Worm (Caenorhabditis elegans): ENCODE results near the gene K10C8.4.

ce11 chrV:12679807-12680206 lies 16.3 kb upstream of the K10C8.4 start, which contains the start of gene frpr-15:
- TF ChIP-seq lsy-2 (tag; optimal IDR thresholded peaks at IDR 0.05) = no peak
- no peak for TF ChIP-seq lin-13 (GFP tag; optimal IDR thresholded peaks at IDR 0.05)
- no peak for TF ChIP-seq egl-27 (tag; optimal IDR thresholded peaks at IDR 0.05)
- TF ChIP-seq ceh-82 (tag; optimal IDR thresholded peaks at IDR 0.05) = no peak
- no peak for TF ChIP-seq mdl-1 (tag; optimal IDR thresholded peaks at IDR 0.05)
- no peak for TF ChIP-seq nhr-11 (tag; optimal IDR thresholded peaks at IDR 0.05)
- no peak for TF ChIP-seq nhr-77 (tag; optimal IDR thresholded peaks at IDR 0.05)
- no peak for TF ChIP-seq elt-1 (tag; optimal IDR thresholded peaks at IDR 0.05)
- no peak for TF ChIP-seq elt-3 (tag; optimal IDR thresholded peaks at IDR 0.05)

Data from whole organism, L2 larva.